Fruit fly (Drosophila melanogaster) whole organism, embryonic: ENCODE data around the gene Lamtor5.

Experiments
- B-H2 ChIP-seq: fragments of 200-800 bp; sonication (Bioruptor generic); optimal IDR thresholded peaks from 2 replicates; lab custom pipeline; 2018; ENCODE audit warnings: missing biosample characterization, mild to moderate bottlenecking, missing genetic modification characterization
- CG11247 ChIP-seq: fragments of 200-800 bp; sonication (Bioruptor generic); IDR thresholded peaks from 2 replicates; pipeline ENCODE4 v1.3.6; 2022; ENCODE audit warnings: missing biosample characterization, missing genetic modification characterization
- CG11456 ChIP-seq: fragments of 200-800 bp; sonication (Bioruptor generic); IDR thresholded peaks from 3 replicates; pipeline ENCODE4 v1.3.6; 2022; ENCODE audit warnings: missing biosample characterization, missing genetic modification characterization
- CG11504 ChIP-seq: fragments of 200-800 bp; sonication (Bioruptor generic); optimal IDR thresholded peaks from 3 replicates; lab custom pipeline; 2019; ENCODE audit warnings: missing biosample characterization, mild to moderate bottlenecking, missing genetic modification characterization, moderate library complexity
- CG12942 ChIP-seq: fragments of 200-800 bp; sonication (Bioruptor generic); optimal IDR thresholded peaks from 3 replicates; lab custom pipeline; 2016; ENCODE audit warnings: missing biosample characterization, missing genetic modification characterization
- CG13775 ChIP-seq: fragments of 200-800 bp; sonication (Bioruptor generic); optimal IDR thresholded peaks from 3 replicates; lab custom pipeline; 2017; ENCODE audit warnings: missing biosample characterization, mild to moderate bottlenecking, missing genetic modification characterization
- CG14014 ChIP-seq: fragments of 200-800 bp; sonication (Bioruptor generic); IDR thresholded peaks from 2 replicates; pipeline ENCODE4 v1.3.6; 2022; ENCODE audit warnings: missing biosample characterization, missing genetic modification characterization
- CG14860 ChIP-seq: fragments of 200-800 bp; sonication (Bioruptor generic); IDR thresholded peaks from 3 replicates; pipeline ENCODE4 v1.3.6; 2022; ENCODE audit warnings: missing biosample characterization, missing genetic modification characterization; ENCODE audit not compliant: partially characterized antibody
- CG1529 ChIP-seq: fragments of 200-800 bp; sonication (Bioruptor generic); optimal IDR thresholded peaks from 3 replicates; lab custom pipeline; 2018; ENCODE audit warnings: missing biosample characterization, missing genetic modification characterization
- CG15696 ChIP-seq: fragments of 200-800 bp; sonication (Bioruptor generic); optimal IDR thresholded peaks from 2 replicates; lab custom pipeline; 2019; ENCODE audit warnings: missing biosample characterization, mild to moderate bottlenecking, missing genetic modification characterization, moderate library complexity
- CG1603 ChIP-seq: fragments of 200-800 bp; sonication (Bioruptor generic); optimal IDR thresholded peaks from 2 replicates; lab custom pipeline; 2019; ENCODE audit warnings: missing biosample characterization, mild to moderate bottlenecking, missing genetic modification characterization, moderate library complexity
- CG17802 ChIP-seq: fragments of 200-800 bp; sonication (Bioruptor generic); optimal IDR thresholded peaks from 2 replicates; lab custom pipeline; 2018; ENCODE audit warnings: missing biosample characterization, mild to moderate bottlenecking, missing genetic modification characterization, moderate library complexity
- CG2116 ChIP-seq: fragments of 200-800 bp; sonication (Bioruptor generic); optimal IDR thresholded peaks from 3 replicates; lab custom pipeline; 2018; ENCODE audit warnings: missing biosample characterization, mild to moderate bottlenecking, missing genetic modification characterization
- CG34376 ChIP-seq: fragments of 200-800 bp; sonication (Bioruptor generic); optimal IDR thresholded peaks from 2 replicates; lab custom pipeline; 2018; ENCODE audit warnings: missing biosample characterization, mild to moderate bottlenecking, missing genetic modification characterization
- CG3847 ChIP-seq: fragments of 200-800 bp; sonication (Bioruptor generic); IDR thresholded peaks from 2 replicates; pipeline ENCODE4 v1.3.6; 2022; ENCODE audit warnings: missing biosample characterization, missing genetic modification characterization
- CG4404 ChIP-seq: fragments of 200-800 bp; sonication (Bioruptor generic); IDR thresholded peaks from 2 replicates; pipeline ENCODE4 v1.3.6; 2022; ENCODE audit warnings: missing biosample characterization, missing genetic modification characterization
- CG4730 ChIP-seq: fragments of 200-800 bp; sonication (Bioruptor generic); IDR thresholded peaks from 2 replicates; pipeline ENCODE4 v1.3.6; 2022; ENCODE audit warnings: missing biosample characterization, missing genetic modification characterization
- CG6175 ChIP-seq: fragments of 200-800 bp; sonication (Bioruptor generic); IDR thresholded peaks from 3 replicates; pipeline ENCODE4 v1.3.6; 2022; ENCODE audit warnings: missing biosample characterization, missing genetic modification characterization
- CG6272 ChIP-seq: fragments of 200-800 bp; sonication (Bioruptor generic); IDR thresholded peaks from 2 replicates; pipeline ENCODE4 v1.3.6; 2022; ENCODE audit warnings: missing biosample characterization, missing genetic modification characterization
- CG6791 ChIP-seq: fragments of 200-800 bp; sonication (Bioruptor generic); IDR thresholded peaks from 3 replicates; pipeline ENCODE4 v1.3.6; 2022; ENCODE audit warnings: missing biosample characterization, missing genetic modification characterization; ENCODE audit not compliant: partially characterized antibody
- CG7745 ChIP-seq: fragments of 200-800 bp; sonication (Bioruptor generic); optimal IDR thresholded peaks from 2 replicates; lab custom pipeline; 2018; ENCODE audit warnings: missing biosample characterization, mild to moderate bottlenecking, missing genetic modification characterization, moderate library complexity
- CG7786 ChIP-seq: fragments of 200-800 bp; sonication (Bioruptor generic); optimal IDR thresholded peaks from 2 replicates; lab custom pipeline; 2016; ENCODE audit warnings: missing biosample characterization, missing genetic modification characterization
- CG8924 ChIP-seq: fragments of 200-800 bp; optimal IDR thresholded peaks from 3 replicates; lab custom pipeline; 2019; ENCODE audit warnings: missing biosample characterization, mild to moderate bottlenecking, missing genetic modification characterization, moderate library complexity
- Dref ChIP-seq: fragments of 200-800 bp; sonication (Bioruptor generic); IDR thresholded peaks from 2 replicates; pipeline ENCODE4 v1.3.6; 2022; ENCODE audit warnings: missing biosample characterization, missing genetic modification characterization
- Fer2 ChIP-seq: fragments of 200-800 bp; sonication (Bioruptor generic); optimal IDR thresholded peaks from 2 replicates; lab custom pipeline; 2018; ENCODE audit warnings: missing biosample characterization, mild to moderate bottlenecking, missing genetic modification characterization, moderate library complexity
- Hsf ChIP-seq: fragments of 200-800 bp; sonication (Bioruptor generic); optimal IDR thresholded peaks from 3 replicates; lab custom pipeline; 2016; ENCODE audit warnings: missing biosample characterization, missing genetic modification characterization
- MBD-R2 ChIP-seq: fragments of 200-800 bp; sonication (Bioruptor generic); IDR thresholded peaks from 2 replicates; pipeline ENCODE4 v1.3.6; 2022; ENCODE audit warnings: missing biosample characterization, missing genetic modification characterization
- MESR4 ChIP-seq: fragments of 200-800 bp; sonication (Bioruptor generic); optimal IDR thresholded peaks from 2 replicates; lab custom pipeline; 2018; ENCODE audit warnings: missing biosample characterization, mild to moderate bottlenecking, missing genetic modification characterization, moderate library complexity
- Mes4 ChIP-seq: fragments of 200-800 bp; sonication (Bioruptor generic); optimal IDR thresholded peaks from 2 replicates; lab custom pipeline; 2016; ENCODE audit warnings: missing biosample characterization, missing genetic modification characterization
- Opbp ChIP-seq: fragments of 200-800 bp; sonication (Bioruptor generic); IDR thresholded peaks from 3 replicates; pipeline ENCODE4 v1.3.6; 2022; ENCODE audit warnings: missing biosample characterization, missing genetic modification characterization; ENCODE audit not compliant: partially characterized antibody
- Xrp1 ChIP-seq: fragments of 200-800 bp; sonication (Bioruptor generic); IDR thresholded peaks from 2 replicates; pipeline ENCODE4 v1.3.6; 2022; ENCODE audit warnings: missing biosample characterization, missing genetic modification characterization
- ab ChIP-seq: fragments of 200-800 bp; sonication (Bioruptor generic); optimal IDR thresholded peaks from 2 replicates; lab custom pipeline; 2016; ENCODE audit warnings: missing biosample characterization, missing genetic modification characterization
- ara ChIP-seq: fragments of 200-800 bp; sonication (Bioruptor generic); IDR thresholded peaks from 2 replicates; pipeline ENCODE4 v1.3.6; 2022; ENCODE audit warnings: missing biosample characterization, missing genetic modification characterization
- crol ChIP-seq: fragments of 200-800 bp; sonication (Bioruptor generic); IDR thresholded peaks from 2 replicates; pipeline ENCODE4 v1.3.6; 2022; ENCODE audit warnings: missing biosample characterization, missing genetic modification characterization
- disco-r ChIP-seq: fragments of 200-800 bp; sonication (Bioruptor generic); optimal IDR thresholded peaks from 2 replicates; lab custom pipeline; 2016; ENCODE audit warnings: missing biosample characterization, missing genetic modification characterization
- dm ChIP-seq: fragments of 200-800 bp; sonication (Bioruptor generic); optimal IDR thresholded peaks from 3 replicates; lab custom pipeline; 2016; ENCODE audit warnings: missing biosample characterization, missing genetic modification characterization
- fd102C ChIP-seq: fragments of 200-800 bp; sonication (Bioruptor generic); optimal IDR thresholded peaks from 2 replicates; lab custom pipeline; 2018; ENCODE audit warnings: missing biosample characterization, mild to moderate bottlenecking, missing genetic modification characterization, moderate library complexity
- fd64A ChIP-seq: fragments of 200-800 bp; sonication (Bioruptor generic); optimal IDR thresholded peaks from 3 replicates; lab custom pipeline; 2018; ENCODE audit warnings: missing biosample characterization, mild to moderate bottlenecking, missing genetic modification characterization
- gfzf ChIP-seq: fragments of 200-800 bp; sonication (Bioruptor generic); optimal IDR thresholded peaks from 2 replicates; lab custom pipeline; 2016; ENCODE audit warnings: missing biosample characterization, mild to moderate bottlenecking, missing genetic modification characterization, moderate library complexity
- kni ChIP-seq: fragments of 200-800 bp; sonication (Bioruptor generic); optimal IDR thresholded peaks from 3 replicates; lab custom pipeline; 2017; ENCODE audit warnings: mild to moderate bottlenecking, missing biosample characterization, missing genetic modification reagents, missing genetic modification characterization
- nmo ChIP-seq: fragments of 200-800 bp; sonication (Bioruptor generic); optimal IDR thresholded peaks from 2 replicates; lab custom pipeline; 2018; ENCODE audit warnings: missing biosample characterization, mild to moderate bottlenecking, missing genetic modification characterization, moderate library complexity
- otp ChIP-seq: fragments of 200-800 bp; sonication (Bioruptor generic); IDR thresholded peaks from 3 replicates; pipeline ENCODE4, ENCODE4 v1.3.6; 2022; ENCODE audit warnings: missing biosample characterization, missing genetic modification characterization
- prd ChIP-seq, 3 experiments: fragments of >200 bp in 2 of 3; fragments of 200-800 bp in 1 of 3; sonication (Bioruptor generic) in 1 of 3; optimal IDR thresholded peaks in 2 of 3; IDR thresholded peaks in 1 of 3; 2 replicates in 2 of 3; 3 replicates in 1 of 3; pipeline versions ENCODE4 v1.3.6 to Lab custom; 2017 to 2022; ENCODE audit warnings: missing biosample characterization in 1 of 3, missing genetic modification characterization in 1 of 3
- pros ChIP-seq: fragments of 200-800 bp; sonication (Bioruptor generic); optimal IDR thresholded peaks from 3 replicates; lab custom pipeline; 2019; ENCODE audit warnings: missing biosample characterization, mild to moderate bottlenecking, missing genetic modification characterization, moderate library complexity
- pum ChIP-seq: fragments of 200-800 bp; sonication (Bioruptor generic); optimal IDR thresholded peaks from 2 replicates; lab custom pipeline; 2016; ENCODE audit warnings: missing biosample characterization, missing genetic modification characterization
- salm ChIP-seq: fragments of 200-800 bp; sonication (Bioruptor generic); optimal IDR thresholded peaks from 2 replicates; lab custom pipeline; 2018; ENCODE audit warnings: missing biosample characterization, mild to moderate bottlenecking, missing genetic modification characterization
- sd ChIP-seq: fragments of 200-800 bp; sonication (Bioruptor generic); optimal IDR thresholded peaks from 3 replicates; lab custom pipeline; 2018; ENCODE audit warnings: missing biosample characterization, mild to moderate bottlenecking, missing genetic modification characterization, moderate library complexity
- sqz ChIP-seq: fragments of 200-800 bp; sonication (Bioruptor generic); optimal IDR thresholded peaks from 3 replicates; lab custom pipeline; 2018; ENCODE audit warnings: missing biosample characterization, mild to moderate bottlenecking, missing genetic modification characterization
- sug ChIP-seq: fragments of 200-800 bp; optimal IDR thresholded peaks from 2 replicates; lab custom pipeline; 2019; ENCODE audit warnings: missing biosample characterization, mild to moderate bottlenecking, missing genetic modification characterization, moderate library complexity
- zf30C ChIP-seq: fragments of 200-800 bp; sonication (Bioruptor generic); optimal IDR thresholded peaks from 3 replicates; lab custom pipeline; 2018; ENCODE audit warnings: missing biosample characterization, mild to moderate bottlenecking, missing genetic modification characterization

The Lamtor5 gene

DNA sequence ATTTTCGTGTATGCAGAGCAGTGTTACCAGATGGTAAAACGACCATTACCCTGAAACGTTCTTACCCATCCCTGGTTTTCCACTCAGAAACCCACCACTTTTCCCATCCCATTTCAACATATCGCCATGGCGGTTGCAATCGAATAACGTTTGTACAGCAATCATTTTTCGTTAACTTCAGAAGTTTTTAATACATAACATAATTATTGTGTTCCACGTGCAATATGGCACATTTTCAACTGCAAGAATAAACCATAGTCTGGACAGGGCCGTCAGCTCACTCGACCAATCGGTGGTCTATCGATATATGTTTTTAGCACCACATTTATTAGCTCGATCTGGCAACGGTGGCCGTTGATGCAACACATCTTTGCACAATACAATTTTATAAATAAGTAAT lies 31.2 kb upstream of the Lamtor5 start, which contains the start of the genes trr and mRpL16 (continued):
- TF ChIP-seq CG7786 (peak; percentile 58), ara (no peak), CG11456 (0 out of 3 replicates have a peak, but pooled peaks have one; percentile 46), Xrp1 (GFP tag; lab: Robert Waterston, UW) (0 out of 2 replicates have a peak, but pooled peaks have one; percentile 7), Dref (GFP tag; lab: Robert Waterston, UW) (peak; percentile 75), CG3847 (GFP tag; lab: Robert Waterston, UW) (peak; percentile 62), MBD-R2 (GFP tag; lab: Robert Waterston, UW) (peak; percentile 84), zf30C (no peak), CG1603 (tag; lab: Kevin White, UChicago) (peak; percentile 85), CG14860 (GFP tag; lab: Robert Waterston, UW) (peak; percentile 28; the same call in 1 of the 3 replicates), pum (GFP tag; lab: Kevin White, UChicago) (peak; percentile 33), Fer2 (tag; lab: Kevin White, UChicago) (no peak), fd102C (GFP tag; lab: Kevin White, UChicago) (no peak), crol (GFP tag; lab: Robert Waterston, UW) (no peak), kni (GFP tag; lab: Kevin White, UChicago) (no peak), CG2116 (GFP tag; lab: Kevin White, UChicago) (peak; percentile 93), MESR4 (GFP tag; lab: Kevin White, UChicago) (peak; percentile 45), CG7745 (tag; lab: Kevin White, UChicago) (no peak), CG11247 (GFP tag; lab: Robert Waterston, UW) (peak; percentile 35; the same call in 1 of the 2 replicates), CG11504 (tag; lab: Kevin White, UChicago) (peak; percentile 90), sd (tag; lab: Kevin White, UChicago) (no peak), CG4730 (GFP tag; lab: Robert Waterston, UW) (no peak), pros (GFP tag; lab: Kevin White, UChicago) (no peak), CG13775 (GFP tag; lab: Kevin White, UChicago) (peak; percentile 40), CG34376 (GFP tag; lab: Kevin White, UChicago) (no peak), CG15696 (tag; lab: Kevin White, UChicago) (peak; percentile 44), Mes4 (no peak), sug (peak; percentile 64), salm (tag; lab: Kevin White, UChicago) (no peak), nmo (peak; percentile 75), sqz (GFP tag; lab: Kevin White, UChicago) (no peak), CG12942 (GFP tag; lab: Kevin White, UChicago) (peak; percentile 6), Hsf (peak; percentile 18), CG14014 (GFP tag; lab: Robert Waterston, UW) (no peak), Opbp (GFP tag; lab: Robert Waterston, UW) (peak; percentile 52; the same call in 2 of the 3 replicates), B-H2 (no peak), CG4404 (GFP tag; lab: Robert Waterston, UW) (peak; percentile 31; the same call in 1 of the 2 replicates), otp (GFP tag; lab: Robert Waterston, UW) (no peak), CG6272 (peak; percentile 45; the same call in 1 of the 2 replicates), gfzf (GFP tag; lab: Kevin White, UChicago) (peak; percentile 75), CG1529 (GFP tag; lab: Kevin White, UChicago) (no peak), dm (GFP tag; lab: Kevin White, UChicago) (peak; percentile 24), CG8924 (tag; lab: Kevin White, UChicago) (peak; percentile 67), fd64A (GFP tag; lab: Kevin White, UChicago) (no peak), CG6791 (GFP tag; lab: Robert Waterston, UW) (peak; percentile 60), disco-r (no peak), prd (optimal IDR thresholded peaks at IDR 0.05; lab: Kevin White, UChicago) (no peak), prd (GFP tag; IDR thresholded peaks at IDR 0.05; lab: Robert Waterston, UW) (peak; percentile 58; the same call in 2 of the 3 replicates), ab (GFP tag; lab: Kevin White, UChicago) (no peak), CG17802 (peak; percentile 100), CG6175 (GFP tag; lab: Robert Waterston, UW) (peak; percentile 92)
